Fruit fly (Drosophila melanogaster) whole organism, prepupa: ENCODE results near the gene CG33493.

Experiments
- CG10631 ChIP-seq: fragments of 200-800 bp; sonication (Bioruptor generic); optimal IDR thresholded peaks from 2 replicates; lab custom pipeline; 2016; ENCODE audit warnings: missing biosample characterization, missing genetic modification characterization
- CG10669 ChIP-seq: fragments of 200-800 bp; sonication (Bioruptor generic); optimal IDR thresholded peaks from 3 replicates; lab custom pipeline; 2018; ENCODE audit warnings: missing biosample characterization, mild to moderate bottlenecking, missing genetic modification characterization, moderate library complexity
- CG11294 ChIP-seq: fragments of 200-800 bp; sonication (Bioruptor generic); IDR thresholded peaks from 2 replicates; pipeline ENCODE4 v1.3.6; 2022; ENCODE audit warnings: missing biosample characterization, missing genetic modification characterization
- CG11762 ChIP-seq: fragments of 200-800 bp; sonication (Bioruptor generic); optimal IDR thresholded peaks from 3 replicates; lab custom pipeline; 2016; ENCODE audit warnings: missing biosample characterization, missing genetic modification characterization; ENCODE audit not compliant: insufficient read depth
- CG15336 ChIP-seq: fragments of 200-800 bp; sonication (Bioruptor generic); IDR thresholded peaks from 2 replicates; pipeline ENCODE4 v1.3.6; 2022; ENCODE audit warnings: missing biosample characterization, missing genetic modification characterization
- CG16779 ChIP-seq: fragments of 200-800 bp; sonication (Bioruptor generic); optimal IDR thresholded peaks from 3 replicates; lab custom pipeline; 2017; ENCODE audit warnings: missing biosample characterization, mild to moderate bottlenecking, missing genetic modification characterization
- CG3032 ChIP-seq: fragments of 200-800 bp; optimal IDR thresholded peaks from 2 replicates; lab custom pipeline; 2019; ENCODE audit warnings: missing biosample characterization, mild to moderate bottlenecking, missing genetic modification characterization, moderate library complexity
- CG3919 ChIP-seq: fragments of 200-800 bp; sonication (Bioruptor generic); optimal IDR thresholded peaks from 3 replicates; lab custom pipeline; 2016; ENCODE audit warnings: missing biosample characterization, missing genetic modification characterization
- CG4318 ChIP-seq: fragments of 200-800 bp; sonication (Bioruptor generic); optimal IDR thresholded peaks from 3 replicates; lab custom pipeline; 2017; ENCODE audit warnings: missing biosample characterization, mild to moderate bottlenecking, missing genetic modification characterization
- CG6276 ChIP-seq: fragments of 200-800 bp; sonication (Bioruptor generic); optimal IDR thresholded peaks from 2 replicates; lab custom pipeline; 2017; ENCODE audit warnings: missing biosample characterization, mild to moderate bottlenecking, missing genetic modification characterization
- CG7368 ChIP-seq: fragments of 200-800 bp; sonication (Bioruptor generic); optimal IDR thresholded peaks from 3 replicates; lab custom pipeline; 2016; ENCODE audit warnings: missing biosample characterization, missing genetic modification characterization
- CG8119 ChIP-seq: fragments of 200-800 bp; sonication (Bioruptor generic); IDR thresholded peaks from 3 replicates; pipeline ENCODE4 v1.3.6; 2022; ENCODE audit warnings: missing biosample characterization, missing genetic modification characterization
- CG8632 ChIP-seq: fragments of 200-800 bp; sonication (Bioruptor generic); optimal IDR thresholded peaks from 3 replicates; lab custom pipeline; 2016; ENCODE audit warnings: missing biosample characterization, missing genetic modification characterization
- Eip75B ChIP-seq: fragments of 200-800 bp; sonication (Bioruptor generic); optimal IDR thresholded peaks from 3 replicates; lab custom pipeline; 2016; ENCODE audit warnings: missing biosample characterization, missing genetic modification characterization
- Eip78C ChIP-seq: fragments of 200-800 bp; sonication (Bioruptor generic); peaks from one replicate; lab custom pipeline; 2016; ENCODE audit warnings: missing biosample characterization, missing genetic modification characterization
- Ets21C ChIP-seq: fragments of 200-800 bp; sonication (Bioruptor generic); optimal IDR thresholded peaks from 3 replicates; lab custom pipeline; 2016; ENCODE audit warnings: missing biosample characterization, missing genetic modification characterization
- Ets96B ChIP-seq: fragments of 200-800 bp; optimal IDR thresholded peaks from 2 replicates; lab custom pipeline; 2019; ENCODE audit warnings: missing biosample characterization, mild to moderate bottlenecking, missing genetic modification characterization, moderate library complexity
- Gug ChIP-seq: fragments of 200-800 bp; sonication (Bioruptor generic); IDR thresholded peaks from 2 replicates; pipeline ENCODE4 v1.3.6; 2022; ENCODE audit warnings: missing biosample characterization, missing genetic modification characterization
- Hr38 ChIP-seq: sonication (Bioruptor generic); optimal IDR thresholded peaks from 2 replicates; lab custom pipeline; 2016; ENCODE audit warnings: missing biosample characterization, missing genetic modification characterization
- Hr39 ChIP-seq: fragments of 200-800 bp; sonication (Bioruptor generic); optimal IDR thresholded peaks from 2 replicates; lab custom pipeline; 2016; ENCODE audit warnings: missing biosample characterization, missing genetic modification characterization
- Hr4 ChIP-seq: fragments of 200-800 bp; sonication (Bioruptor generic); optimal IDR thresholded peaks from 3 replicates; lab custom pipeline; 2016; ENCODE audit warnings: missing biosample characterization, missing genetic modification characterization
- Met ChIP-seq: fragments of 200-800 bp; sonication (Bioruptor generic); optimal IDR thresholded peaks from 3 replicates; lab custom pipeline; 2016; ENCODE audit warnings: missing biosample characterization, missing genetic modification characterization
- Smox ChIP-seq: fragments of 200-800 bp; sonication (Bioruptor generic); optimal IDR thresholded peaks from 3 replicates; lab custom pipeline; 2016; ENCODE audit warnings: missing biosample characterization, missing genetic modification characterization
- Sox102F ChIP-seq: fragments of 200-800 bp; sonication (Bioruptor generic); optimal IDR thresholded peaks from 2 replicates; lab custom pipeline; 2016; ENCODE audit warnings: missing biosample characterization, mild to moderate bottlenecking, missing genetic modification characterization
- Sox15 ChIP-seq: fragments of 200-800 bp; sonication (Bioruptor generic); optimal IDR thresholded peaks from 3 replicates; lab custom pipeline; 2016; ENCODE audit warnings: missing biosample characterization, missing genetic modification characterization
- achi ChIP-seq: fragments of 200-800 bp; sonication (Bioruptor generic); optimal IDR thresholded peaks from 3 replicates; lab custom pipeline; 2016; ENCODE audit warnings: missing biosample characterization, missing genetic modification characterization
- cyc ChIP-seq: fragments of 200-800 bp; sonication (Bioruptor generic); optimal IDR thresholded peaks from 3 replicates; lab custom pipeline; 2016; ENCODE audit warnings: missing biosample characterization, missing genetic modification characterization
- dac ChIP-seq: fragments of 200-800 bp; sonication (Bioruptor generic); optimal IDR thresholded peaks from 2 replicates; lab custom pipeline; 2017; ENCODE audit warnings: missing biosample characterization, mild to moderate bottlenecking, missing genetic modification characterization
- dsx ChIP-seq: fragments of 200-800 bp; optimal IDR thresholded peaks from 3 replicates; lab custom pipeline; 2019; ENCODE audit warnings: missing biosample characterization, mild to moderate bottlenecking, missing genetic modification characterization, moderate library complexity; ENCODE audit not compliant: poor library complexity, severe bottlenecking
- eg ChIP-seq: fragments of 200-800 bp; sonication (Bioruptor generic); IDR thresholded peaks from 3 replicates; pipeline ENCODE4 v1.3.6; 2022; ENCODE audit warnings: missing biosample characterization, missing genetic modification characterization
- esn ChIP-seq: fragments of 200-800 bp; sonication (Bioruptor generic); optimal IDR thresholded peaks from 2 replicates; lab custom pipeline; 2016; ENCODE audit warnings: missing biosample characterization, mild to moderate bottlenecking, missing genetic modification characterization, moderate library complexity
- fd59A ChIP-seq: fragments of 200-800 bp; sonication (Bioruptor generic); optimal IDR thresholded peaks from 2 replicates; lab custom pipeline; 2017; ENCODE audit warnings: missing biosample characterization, mild to moderate bottlenecking, missing genetic modification characterization, missing genetic modification reagents
- fkh ChIP-seq: fragments of 200-800 bp; sonication (Bioruptor generic); optimal IDR thresholded peaks from 3 replicates; lab custom pipeline; 2017; ENCODE audit warnings: missing biosample characterization, mild to moderate bottlenecking, missing genetic modification characterization, moderate library complexity
- pdm3 ChIP-seq: fragments of 200-800 bp; sonication (Bioruptor generic); optimal IDR thresholded peaks from 3 replicates; lab custom pipeline; 2016; ENCODE audit warnings: missing biosample characterization, missing genetic modification characterization
- salr ChIP-seq, 2 experiments: fragments of 200-800 bp; sonication (Bioruptor generic); optimal IDR thresholded peaks; 3 replicates each; lab custom pipeline; 2016 to 2018; ENCODE audit warnings: missing biosample characterization in 2 of 2, missing genetic modification characterization in 2 of 2, mild to moderate bottlenecking in 1 of 2
- spab ChIP-seq: fragments of 200-800 bp; sonication (Bioruptor generic); optimal IDR thresholded peaks from 2 replicates; lab custom pipeline; 2017; ENCODE audit warnings: missing biosample characterization, mild to moderate bottlenecking, missing genetic modification characterization, missing genetic modification reagents
- ss ChIP-seq, 2 experiments: fragments of 200-800 bp; sonication (Bioruptor generic); optimal IDR thresholded peaks; 2 replicates in 1 of 2; 3 replicates in 1 of 2; lab custom pipeline; 2017 to 2018; ENCODE audit warnings: mild to moderate bottlenecking in 2 of 2, missing biosample characterization in 2 of 2, missing genetic modification characterization in 2 of 2, moderate library complexity in 1 of 2
- svp ChIP-seq: fragments of 200-800 bp; sonication (Bioruptor generic); peaks from one replicate; lab custom pipeline; 2016; ENCODE audit warnings: missing biosample characterization, missing genetic modification characterization
- topi ChIP-seq: fragments of 200-800 bp; sonication (Bioruptor generic); optimal IDR thresholded peaks from 3 replicates; lab custom pipeline; 2016; ENCODE audit warnings: missing biosample characterization, missing genetic modification characterization
- vri ChIP-seq: fragments of 200-800 bp; sonication (Bioruptor generic); optimal IDR thresholded peaks from 3 replicates; lab custom pipeline; 2016; ENCODE audit warnings: missing biosample characterization, mild to moderate bottlenecking, missing genetic modification characterization

The CG33493 gene

dm6 chr3L:10659993-10660743, 32.8 kb downstream of the CG33493 start:
- TF ChIP-seq CG6276 (GFP tag; lab: Kevin White, UChicago) (no peak), fd59A (GFP tag; lab: Kevin White, UChicago) (no peak), dsx (GFP tag; lab: Kevin White, UChicago) (no peak), CG8632 (GFP tag; lab: Kevin White, UChicago) (peak; percentile 2), svp (GFP tag; lab: Kevin White, UChicago) (peak; percentile 64), fkh (GFP tag; lab: Kevin White, UChicago) (peak; percentile 51), CG4318 (GFP tag; lab: Kevin White, UChicago) (no peak), Eip78C (GFP tag; lab: Kevin White, UChicago) (peak; percentile 36), CG16779 (tag; lab: Kevin White, UChicago) (peak; percentile 29), CG11294 (no peak), Ets21C (GFP tag; lab: Kevin White, UChicago) (no peak)

DNA sequence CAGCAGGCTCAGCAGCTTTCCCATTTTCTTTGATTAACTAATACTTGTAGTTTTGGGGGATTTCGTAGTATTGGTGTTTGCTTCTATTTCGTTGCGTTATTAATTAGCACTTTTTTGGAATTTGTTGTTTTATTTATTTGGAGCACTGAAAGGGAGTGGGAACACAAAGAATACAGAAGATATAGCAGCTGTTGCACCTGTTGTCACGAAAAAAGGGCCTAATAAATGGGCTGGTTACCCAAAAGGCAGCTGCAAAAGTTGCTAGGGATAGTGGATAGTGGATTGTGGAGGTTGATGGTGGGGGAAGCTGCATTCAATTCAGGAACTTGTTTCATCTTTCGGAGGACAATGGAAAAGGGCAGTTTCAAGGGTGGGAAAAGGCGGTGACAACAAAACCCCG, 33.4 kb downstream of the CG33493 start:
- no peak for TF ChIP-seq CG3032 (tag; lab: Kevin White, UChicago)
- TF ChIP-seq esn (GFP tag; lab: Kevin White, UChicago) = no peak
- no peak for TF ChIP-seq Met
- no peak for TF ChIP-seq CG7368 (GFP tag; lab: Kevin White, UChicago)
- no peak for TF ChIP-seq CG3919 (GFP tag; lab: Kevin White, UChicago)
- TF ChIP-seq Ets21C (GFP tag; lab: Kevin White, UChicago) = no peak
- TF ChIP-seq Hr38 (GFP tag; lab: Kevin White, UChicago) = no peak
- no peak for TF ChIP-seq Hr39
- TF ChIP-seq CG11294 = no peak
- no peak for TF ChIP-seq Eip78C (GFP tag; lab: Kevin White, UChicago)
- TF ChIP-seq Smox (GFP tag; lab: Kevin White, UChicago) = no peak
- no peak for TF ChIP-seq achi (GFP tag; lab: Kevin White, UChicago)

DNA sequence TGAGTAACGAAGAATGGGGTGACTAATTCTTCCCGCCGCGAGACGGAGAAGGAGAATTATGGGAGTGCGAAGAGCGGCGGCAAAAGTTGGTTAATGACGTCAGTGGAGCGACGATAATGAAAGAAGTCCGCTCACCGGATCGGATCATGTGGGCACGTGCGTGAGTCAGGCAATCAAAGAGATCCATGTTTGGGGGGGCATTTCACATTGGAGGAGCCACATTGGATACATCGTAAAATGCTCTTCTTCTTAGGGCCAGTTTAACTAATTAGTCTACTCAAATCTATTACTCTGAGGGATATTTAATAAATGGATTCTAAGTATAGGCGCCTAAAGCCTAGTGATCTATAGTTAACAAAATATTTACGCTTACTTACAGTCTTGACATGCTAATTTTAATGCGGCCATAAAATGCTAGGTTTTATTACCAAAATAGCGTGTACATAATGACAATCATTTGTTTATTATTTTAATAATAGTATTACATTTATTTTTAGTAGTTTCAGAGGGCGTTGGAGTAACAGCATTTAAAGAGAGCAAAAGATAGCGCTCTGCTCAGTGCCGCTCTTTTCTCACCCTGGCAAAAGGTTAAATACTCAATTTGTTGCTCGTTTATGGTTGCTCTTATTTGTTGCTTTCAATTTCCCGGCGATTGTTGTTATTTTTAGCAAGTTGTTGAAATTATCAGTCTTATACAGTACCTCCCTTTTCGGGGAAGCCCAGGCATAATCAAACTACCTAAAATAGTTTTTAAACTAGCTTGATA, 34.4 kb downstream of the CG33493 start:
- TF ChIP-seq cyc (GFP tag; lab: Kevin White, UChicago) (no peak), Gug (no peak), Eip78C (GFP tag; lab: Kevin White, UChicago) (no peak), CG10669 (no peak), pdm3 (no peak), fkh (GFP tag; lab: Kevin White, UChicago) (peak; percentile 51), Hr38 (GFP tag; lab: Kevin White, UChicago) (no peak), Sox15 (GFP tag; lab: Kevin White, UChicago) (no peak), vri (no peak), Ets96B (no peak), eg (GFP tag; lab: Robert Waterston, UW) (no peak), achi (GFP tag; lab: Kevin White, UChicago) (no peak), topi (GFP tag; lab: Kevin White, UChicago) (no peak), Met (no peak), fd59A (GFP tag; lab: Kevin White, UChicago) (no peak), CG11762 (no peak), ss (GFP tag; optimal IDR thresholded peaks at IDR 0.05; lab: Kevin White, UChicago) (peak in 1 of 2 experiments; percentile 20)

- TF ChIP-seq Gug (no peak), dsx (GFP tag; lab: Kevin White, UChicago) (no peak), CG7368 (GFP tag; lab: Kevin White, UChicago) (no peak), cyc (GFP tag; lab: Kevin White, UChicago) (no peak), CG15336 (GFP tag; lab: Robert Waterston, UW) (peak; percentile 29; the same call in 1 of the 2 replicates), Hr4 (no peak), ss (GFP tag; optimal IDR thresholded peaks at IDR 0.05; lab: Kevin White, UChicago) (no peak), Smox (GFP tag; lab: Kevin White, UChicago) (no peak), vri (no peak), Sox102F (GFP tag; lab: Kevin White, UChicago) (no peak), CG8119 (no peak), Eip78C (GFP tag; lab: Kevin White, UChicago) (peak; percentile 48), CG3919 (GFP tag; lab: Kevin White, UChicago) (no peak), fkh (GFP tag; lab: Kevin White, UChicago) (no peak), salr (GFP tag; optimal IDR thresholded peaks at IDR 0.05; lab: Kevin White, UChicago) (no peak), dac (GFP tag; lab: Kevin White, UChicago) (no peak), CG10631 (GFP tag; lab: Kevin White, UChicago) (no peak), Ets21C (GFP tag; lab: Kevin White, UChicago) (no peak), spab (no peak), CG4318 (GFP tag; lab: Kevin White, UChicago) (no peak), eg (GFP tag; lab: Robert Waterston, UW) (peak; percentile 54; the same call in 2 of the 3 replicates), CG6276 (GFP tag; lab: Kevin White, UChicago) (peak; percentile 34), Eip75B (GFP tag; lab: Kevin White, UChicago) (no peak), Met (no peak), CG8632 (GFP tag; lab: Kevin White, UChicago) (no peak), Hr38 (GFP tag; lab: Kevin White, UChicago) (no peak)
Observed at dm6 chr3L:10657311-10657710, 35.7 kb downstream of the CG33493 start.
